Worm (Caenorhabditis elegans) whole organism, early embryonic: Measurements from ENCODE around the gene sor-3.

Source experiments
- B0310.2 ChIP-seq: sonication (generic microtip); optimal IDR thresholded peaks from 2 replicates; lab custom pipeline; 2016; ENCODE audit warnings: mild to moderate bottlenecking, missing genetic modification characterization, missing compliant biosample characterization
- F13C5.2 ChIP-seq: sonication (generic microtip); optimal IDR thresholded peaks from 2 replicates; lab custom pipeline; 2017; ENCODE audit warnings: mild to moderate bottlenecking, missing genetic modification characterization, inconsistent platforms, missing compliant biosample characterization
- aly-1 ChIP-seq: sonication (generic microtip); optimal IDR thresholded peaks from 2 replicates; lab custom pipeline; 2016; ENCODE audit warnings: missing genetic modification characterization, missing compliant biosample characterization
- ama-1 ChIP-seq: fragments of 150-350 bp; optimal IDR thresholded peaks from 2 replicates; lab custom pipeline; 2014
- ceh-13 ChIP-seq: fragments of 200-800 bp; sonication (Bioruptor generic); optimal IDR thresholded peaks from 2 replicates; lab custom pipeline; 2018; ENCODE audit warnings: mild to moderate bottlenecking, missing genetic modification characterization, missing compliant biosample characterization
- ceh-36 ChIP-seq: sonication (generic microtip); optimal IDR thresholded peaks from 2 replicates; lab custom pipeline; 2016; ENCODE audit warnings: missing genetic modification characterization, inconsistent platforms, missing compliant biosample characterization
- ets-7 ChIP-seq: sonication (generic microtip); optimal IDR thresholded peaks from 2 replicates; lab custom pipeline; 2016; ENCODE audit warnings: missing genotype, missing genetic modification characterization, missing compliant biosample characterization
- flt-1 ChIP-seq: fragments of 200-800 bp; sonication (Bioruptor generic); IDR thresholded peaks from 2 replicates; pipeline ENCODE4 v1.3.6; 2022; ENCODE audit warnings: missing genetic modification characterization, missing compliant biosample characterization
- hmbx-1 ChIP-seq: sonication (generic microtip); optimal IDR thresholded peaks from 2 replicates; lab custom pipeline; 2016; ENCODE audit warnings: mild to moderate bottlenecking, missing genetic modification characterization, missing compliant biosample characterization
- hmg-4 ChIP-seq: fragments of 200-800 bp; sonication (Bioruptor generic); optimal IDR thresholded peaks from 2 replicates; lab custom pipeline; 2018; ENCODE audit warnings: mild to moderate bottlenecking, missing genetic modification characterization, missing compliant biosample characterization
- hnd-1 ChIP-seq: sonication (generic microtip); optimal IDR thresholded peaks from 2 replicates; lab custom pipeline; 2016; ENCODE audit warnings: missing genetic modification characterization, missing compliant biosample characterization
- pes-1 ChIP-seq: fragments of 200-800 bp; sonication (Bioruptor generic); IDR thresholded peaks from 2 replicates; pipeline ENCODE4 v1.3.6; 2022; ENCODE audit warnings: missing genetic modification reagents, missing genetic modification characterization, missing compliant biosample characterization
- scrt-1 ChIP-seq: fragments of 200-800 bp; sonication (Bioruptor generic); IDR thresholded peaks from 2 replicates; pipeline ENCODE4 v1.3.6; 2022; ENCODE audit warnings: missing genetic modification characterization, missing compliant biosample characterization
- sea-1 ChIP-seq: fragments of 200-800 bp; sonication (Bioruptor generic); conservative IDR thresholded peaks from 2 replicates; pipeline ENCODE4 v1.3.6; 2022; ENCODE audit warnings: missing genetic modification characterization, missing compliant biosample characterization
- tbx-11 ChIP-seq: fragments of 200-800 bp; sonication (Bioruptor generic); IDR thresholded peaks from 2 replicates; pipeline ENCODE4 v1.3.6; 2022; ENCODE audit warnings: missing genetic modification characterization, missing compliant biosample characterization
- tbx-37 ChIP-seq: fragments of 200-800 bp; sonication (Bioruptor generic); conservative IDR thresholded peaks from 2 replicates; pipeline ENCODE4 v1.3.6; 2022; ENCODE audit warnings: missing genetic modification reagents, missing genetic modification characterization, missing compliant biosample characterization
- tra-4 ChIP-seq: sonication (generic microtip); optimal IDR thresholded peaks from 2 replicates; lab custom pipeline; 2017; ENCODE audit warnings: missing genetic modification characterization, missing compliant biosample characterization

Gene sor-3

ce11 chrX:381029-381428 lies 27.6 kb downstream of the sor-3 start:
- TF ChIP-seq flt-1 (GFP tag; lab: Robert Waterston, UW): no peak
- no peak for TF ChIP-seq tra-4
- no peak for TF ChIP-seq tbx-11
- no peak for TF ChIP-seq aly-1 (tag; lab: Kevin White, UChicago)
- no peak for TF ChIP-seq scrt-1 (GFP tag; lab: Robert Waterston, UW)
- TF ChIP-seq hmg-4 (GFP tag; lab: Kevin White, UChicago): no peak
- TF ChIP-seq pes-1: no peak

- TF ChIP-seq tbx-11: no peak
- no peak for TF ChIP-seq B0310.2 (tag; lab: Kevin White, UChicago)
- peak; percentile 50 for TF ChIP-seq F13C5.2
- no peak for TF ChIP-seq tra-4
- TF ChIP-seq hmbx-1 (tag; lab: Kevin White, UChicago): no peak
- peak; percentile 57 for TF ChIP-seq hmg-4 (GFP tag; lab: Kevin White, UChicago)
Measured at ce11 chrX:382692-383091, 29.3 kb downstream of the sor-3 start, which contains the start of gene ife-2. ife-2 (minus strand) TSS chrX:382709.

ce11 chrX:388728-389127 lies 35.3 kb downstream of the sor-3 start, which contains the start of gene ceh-93:
ceh-93 (minus strand) TSS chrX:388797.
- no peak for TF ChIP-seq ets-7 (tag; lab: Kevin White, UChicago)
- TF ChIP-seq ama-1: no peak
- no peak for TF ChIP-seq ceh-13 (GFP tag; lab: Kevin White, UChicago)
- no peak for TF ChIP-seq hnd-1 (tag; lab: Kevin White, UChicago)
- no peak for TF ChIP-seq B0310.2 (tag; lab: Kevin White, UChicago)
- no peak for TF ChIP-seq tbx-37
- TF ChIP-seq tra-4: no peak
- no peak for TF ChIP-seq pes-1
- no peak for TF ChIP-seq tbx-11
- TF ChIP-seq hmg-4 (GFP tag; lab: Kevin White, UChicago): no peak
- no peak for TF ChIP-seq flt-1 (GFP tag; lab: Robert Waterston, UW)
- TF ChIP-seq sea-1 (GFP tag; lab: Robert Waterston, UW): no peak

ce11 chrX:389566-389965 lies 36.1 kb downstream of the sor-3 start:
- TF ChIP-seq F13C5.2 (no peak), ceh-13 (GFP tag; lab: Kevin White, UChicago) (no peak), tbx-11 (no peak), aly-1 (tag; lab: Kevin White, UChicago) (no peak), hnd-1 (tag; lab: Kevin White, UChicago) (no peak), ama-1 (no peak), B0310.2 (tag; lab: Kevin White, UChicago) (no peak), pes-1 (no peak)

ce11 chrX:390469-390868 lies 37.0 kb downstream of the sor-3 start, which contains the start of gene R04A9.9:
R04A9.9 (minus strand) TSS chrX:390569.
- no peak for TF ChIP-seq flt-1 (GFP tag; lab: Robert Waterston, UW)
- no peak for TF ChIP-seq aly-1 (tag; lab: Kevin White, UChicago)
- no peak for TF ChIP-seq F13C5.2
- TF ChIP-seq sea-1 (GFP tag; lab: Robert Waterston, UW): no peak
- no peak for TF ChIP-seq ets-7 (tag; lab: Kevin White, UChicago)
- TF ChIP-seq tra-4: no peak
- no peak for TF ChIP-seq hmg-4 (GFP tag; lab: Kevin White, UChicago)
- no peak for TF ChIP-seq pes-1
- TF ChIP-seq ceh-36 (tag; lab: Kevin White, UChicago): no peak
- no peak for TF ChIP-seq B0310.2 (tag; lab: Kevin White, UChicago)
- TF ChIP-seq tbx-37: no peak
- no peak for TF ChIP-seq tbx-11
- TF ChIP-seq scrt-1 (GFP tag; lab: Robert Waterston, UW): no peak
- no peak for TF ChIP-seq ceh-13 (GFP tag; lab: Kevin White, UChicago)
- no peak for TF ChIP-seq hmbx-1 (tag; lab: Kevin White, UChicago)
- TF ChIP-seq hnd-1 (tag; lab: Kevin White, UChicago): no peak
- TF ChIP-seq ama-1: no peak

- TF ChIP-seq B0310.2 (tag; lab: Kevin White, UChicago) (no peak), ets-7 (tag; lab: Kevin White, UChicago) (no peak), ama-1 (no peak), F13C5.2 (no peak), tbx-37 (no peak), scrt-1 (GFP tag; lab: Robert Waterston, UW) (no peak), pes-1 (no peak), tbx-11 (no peak), ceh-36 (tag; lab: Kevin White, UChicago) (no peak), ceh-13 (GFP tag; lab: Kevin White, UChicago) (no peak), aly-1 (tag; lab: Kevin White, UChicago) (no peak), sea-1 (GFP tag; lab: Robert Waterston, UW) (no peak), flt-1 (GFP tag; lab: Robert Waterston, UW) (no peak), tra-4 (no peak), hnd-1 (tag; lab: Kevin White, UChicago) (no peak), hmbx-1 (tag; lab: Kevin White, UChicago) (no peak), hmg-4 (GFP tag; lab: Kevin White, UChicago) (no peak)
Measured at ce11 chrX:394709-395108, 41.3 kb downstream of the sor-3 start, which contains the start of gene R04A9.7. R04A9.7 (minus strand) TSS chrX:394892.

ce11 chrX:397259-397658 lies 43.8 kb downstream of the sor-3 start, which contains the start of gene R04A9.6:
R04A9.6 (plus strand) TSS chrX:397559.
- TF ChIP-seq tbx-37: no peak
- no peak for TF ChIP-seq hmg-4 (GFP tag; lab: Kevin White, UChicago)
- TF ChIP-seq B0310.2 (tag; lab: Kevin White, UChicago): no peak
- TF ChIP-seq tbx-11: no peak

- TF ChIP-seq sea-1 (GFP tag; lab: Robert Waterston, UW): peak; percentile 50; the same call in 1 of the 2 replicates
- no peak for TF ChIP-seq hnd-1 (tag; lab: Kevin White, UChicago)
Measured at ce11 chrX:399535-399934, 46.1 kb downstream of the sor-3 start.
